Fruit fly (Drosophila melanogaster): ENCODE data around the gene CG1750.

The CG1750 gene

DNA sequence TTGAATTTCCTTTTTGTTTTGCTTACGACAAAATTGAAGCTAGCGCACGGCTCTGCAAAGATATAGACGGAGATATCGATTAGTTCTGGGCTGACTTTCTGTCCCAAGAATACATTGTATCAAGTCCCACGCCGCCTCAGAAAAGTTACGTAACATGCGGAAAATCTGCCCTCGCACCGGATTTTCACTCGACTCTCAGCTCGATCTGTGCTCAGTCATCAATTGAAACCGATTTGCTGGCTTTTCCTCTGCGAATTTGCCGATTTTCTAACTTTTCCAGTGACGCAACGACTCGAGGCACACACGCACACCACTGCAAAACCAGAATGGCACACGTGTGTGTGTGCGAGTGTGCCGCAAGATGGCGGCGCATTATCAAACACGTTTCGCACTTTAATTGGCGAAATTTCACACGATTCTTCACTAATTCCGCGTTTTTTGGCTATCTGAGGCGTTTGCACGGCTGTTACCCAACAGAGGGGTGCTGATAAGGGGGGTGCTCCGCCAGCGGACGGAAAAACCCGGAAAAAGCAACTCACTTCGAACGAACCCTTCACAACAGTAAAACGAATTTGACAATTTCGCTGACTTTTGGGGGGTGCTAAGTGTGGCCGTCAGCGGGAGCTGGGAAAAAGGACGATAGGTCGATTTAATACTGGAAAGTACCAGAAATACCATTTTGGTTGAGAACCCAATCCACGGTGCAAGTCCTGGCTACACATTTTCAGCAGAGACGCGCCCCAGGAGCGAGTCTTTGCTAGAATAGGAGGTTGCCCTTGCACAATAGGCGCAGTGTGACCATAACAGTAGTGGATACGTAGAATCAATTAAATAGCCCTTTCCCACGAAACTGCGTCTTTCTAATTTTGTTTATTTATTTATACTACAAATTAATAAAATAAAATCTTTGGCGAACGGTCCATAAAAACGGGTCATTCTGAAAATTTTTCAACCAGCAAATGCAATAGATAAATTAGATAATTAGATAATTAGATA lies 35.4 kb downstream of the CG1750 start, which contains the start of gene ATPsynC (continued):
- TF ChIP-seq CG3407 (GFP tag; optimal IDR thresholded peaks at IDR 0.05) (no peak), CG17829 (tag; optimal IDR thresholded peaks at IDR 0.05) (peak; percentile 68), CG6854 (GFP tag; optimal IDR thresholded peaks at IDR 0.05) (peak; percentile 79), gem (tag; optimal IDR thresholded peaks at IDR 0.05) (peak; percentile 57), ken (GFP tag; IDR thresholded peaks at IDR 0.05) (no peak), az2 (GFP tag; optimal IDR thresholded peaks at IDR 0.05) (peak; percentile 93), Meics (GFP tag; optimal IDR thresholded peaks at IDR 0.05) (no peak), CG43689 (GFP tag; IDR thresholded peaks at IDR 0.05) (no peak), CG4282 (GFP tag; optimal IDR thresholded peaks at IDR 0.05) (no peak), hb (GFP tag; IDR thresholded peaks at IDR 0.05; ENCODE audit: partially characterized antibody) (no peak), dmrt99B (tag; optimal IDR thresholded peaks at IDR 0.05) (no peak), B-H1 (GFP tag; IDR thresholded peaks at IDR 0.05) (no peak), nmo (GFP tag; optimal IDR thresholded peaks at IDR 0.05) (peak; percentile 65), gt (GFP tag; IDR thresholded peaks at IDR 0.05) (no peak), Ssrp (tag; optimal IDR thresholded peaks at IDR 0.05) (peak; percentile 1), CG15011 (GFP tag; optimal IDR thresholded peaks at IDR 0.05) (no peak), CG32532 (GFP tag; IDR thresholded peaks at IDR 0.05) (no peak), CG12659 (GFP tag; optimal IDR thresholded peaks at IDR 0.05) (peak; percentile 93), CG10321 (GFP tag; IDR thresholded peaks at IDR 0.05) (no peak), hbn (GFP tag; IDR thresholded peaks at IDR 0.05; ENCODE audit: partially characterized antibody) (no peak), fd102C (GFP tag; optimal IDR thresholded peaks at IDR 0.05) (peak; percentile 7), repo (GFP tag; optimal IDR thresholded peaks at IDR 0.05) (peak; percentile 33), Trl (optimal IDR thresholded peaks at IDR 0.05) (no peak), Trl (GFP tag; optimal IDR thresholded peaks at IDR 0.05) (no peak), pum (GFP tag; optimal IDR thresholded peaks at IDR 0.05) (peak; percentile 26), abd-A (tag; optimal IDR thresholded peaks at IDR 0.05) (peak; percentile 70), CG18764 (GFP tag; optimal IDR thresholded peaks at IDR 0.05) (no peak), danr (GFP tag; IDR thresholded peaks at IDR 0.05) (no peak), oc (tag; optimal IDR thresholded peaks at IDR 0.05) (no peak), CG18476 (GFP tag; optimal IDR thresholded peaks at IDR 0.05) (no peak), Stat92E (GFP tag; optimal IDR thresholded peaks at IDR 0.05) (peak in 2 of 3 experiments; percentile 75 to 81), fd3F (GFP tag; optimal IDR thresholded peaks at IDR 0.05) (no peak), CrebB (tag; optimal IDR thresholded peaks at IDR 0.05) (peak; percentile 48), CG3847 (GFP tag; IDR thresholded peaks at IDR 0.05) (no peak), CG7963 (GFP tag; IDR thresholded peaks at IDR 0.05; ENCODE audit: partially characterized antibody) (no peak), Max (GFP tag; optimal IDR thresholded peaks at IDR 0.05) (peak; percentile 22), BEAF-32 (GFP tag; optimal IDR thresholded peaks at IDR 0.05) (peak; percentile 71), Asciz (GFP tag; optimal IDR thresholded peaks at IDR 0.05) (no peak), Adf1 (GFP tag; IDR thresholded peaks at IDR 0.05) (no peak), CG8290 (GFP tag; optimal IDR thresholded peaks at IDR 0.05) (peak; percentile 9), CG8290 (tag; optimal IDR thresholded peaks at IDR 0.05) (peak in 1 of 2 experiments; percentile 93), CG11398 (GFP tag; optimal IDR thresholded peaks at IDR 0.05) (peak; percentile 61), MBD-R2 (GFP tag; IDR thresholded peaks at IDR 0.05) (no peak), pb (GFP tag; optimal IDR thresholded peaks at IDR 0.05) (peak; percentile 51), sug (tag; optimal IDR thresholded peaks at IDR 0.05) (peak; percentile 83), CG7928 (GFP tag; optimal IDR thresholded peaks at IDR 0.05) (peak; percentile 70), CG4404 (GFP tag; IDR thresholded peaks at IDR 0.05) (no peak), CG15696 (tag; optimal IDR thresholded peaks at IDR 0.05) (peak; percentile 26), cad (GFP tag; optimal IDR thresholded peaks at IDR 0.05) (no peak)

Data from whole organism, embryonic.